Worm (Caenorhabditis elegans) whole organism, L4 larva: Measurements from ENCODE around the gene inx-18.
A peak's percentile ranks its signal among the peaks of the same experiment; 100 is the strongest.

Experiments used
- F37D6.2 ChIP-seq: sonication (generic microtip); optimal IDR thresholded peaks from 2 replicates; lab custom pipeline; 2016; ENCODE audit warnings: mild to moderate bottlenecking, missing genetic modification characterization, missing compliant biosample characterization
- F49E8.2 ChIP-seq: sonication (generic microtip); optimal IDR thresholded peaks from 2 replicates; lab custom pipeline; 2016; ENCODE audit warnings: missing compliant biosample characterization, mild to moderate bottlenecking, missing genetic modification characterization, borderline replicate concordance
- Y105C5A.15 ChIP-seq: fragments of 200-800 bp; sonication (Bioruptor generic); IDR thresholded peaks from 2 replicates; pipeline ENCODE4 v1.3.6; 2022; ENCODE audit warnings: missing genetic modification characterization, missing compliant biosample characterization
- Y48G9A.11 ChIP-seq: fragments of 200-800 bp; sonication (Bioruptor generic); IDR thresholded peaks from 2 replicates; pipeline ENCODE4 v1.3.6; 2022; ENCODE audit warnings: missing genetic modification reagents, missing genetic modification characterization, missing compliant biosample characterization
- ZK546.5 ChIP-seq, 2 experiments: sonication (generic microtip); optimal IDR thresholded peaks; 2 replicates each; lab custom pipeline; 2017; ENCODE audit warnings: missing biosample characterization in 2 of 2, missing genetic modification characterization in 2 of 2
- aha-1 ChIP-seq: fragments of 150-350 bp; peaks from one replicate; lab custom pipeline; 2014; ENCODE audit warnings: missing biosample characterization, missing genetic modification characterization
- ama-1 ChIP-seq: fragments of 150-350 bp; optimal IDR thresholded peaks from 2 replicates; lab custom pipeline; 2014; ENCODE audit warnings: inconsistent platforms, mixed read lengths
- ceh-20 ChIP-seq: fragments of 200-800 bp; sonication (Bioruptor generic); IDR thresholded peaks from 2 replicates; pipeline ENCODE4 v1.3.6; 2022; ENCODE audit warnings: missing genetic modification reagents, missing genetic modification characterization, missing compliant biosample characterization
- ceh-28 ChIP-seq: fragments of 150-350 bp; optimal IDR thresholded peaks from 2 replicates; lab custom pipeline; 2014; ENCODE audit warnings: missing biosample characterization, missing genetic modification reagents, missing genetic modification characterization
- ceh-44 ChIP-seq: fragments of 200-800 bp; sonication (Bioruptor generic); IDR thresholded peaks from 2 replicates; pipeline ENCODE4 v1.3.6; 2022; ENCODE audit warnings: missing genetic modification reagents, missing genetic modification characterization, missing compliant biosample characterization
- ceh-82 ChIP-seq: sonication (generic microtip); optimal IDR thresholded peaks from 2 replicates; lab custom pipeline; 2017; ENCODE audit warnings: missing biosample characterization, missing genetic modification characterization
- cey-2 ChIP-seq: sonication (generic microtip); optimal IDR thresholded peaks from 3 replicates; lab custom pipeline; 2017; ENCODE audit warnings: missing genetic modification characterization, mild to moderate bottlenecking, missing compliant biosample characterization, antibody characterized with exemption, borderline replicate concordance; ENCODE audit not compliant: insufficient read depth
- ctbp-1 ChIP-seq: fragments of 200-800 bp; sonication (Bioruptor generic); IDR thresholded peaks from 2 replicates; pipeline ENCODE4 v1.3.6; 2022; ENCODE audit warnings: missing genetic modification reagents, missing genetic modification characterization, missing compliant biosample characterization
- daf-19 ChIP-seq: fragments of 200-800 bp; sonication (Bioruptor generic); conservative IDR thresholded peaks from 2 replicates; pipeline ENCODE4 v1.3.6; 2022; ENCODE audit warnings: missing genetic modification characterization, missing compliant biosample characterization
- daf-8 ChIP-seq: fragments of 200-800 bp; sonication (Bioruptor generic); IDR thresholded peaks from 2 replicates; pipeline ENCODE4 v1.3.6; 2022; ENCODE audit warnings: missing genetic modification characterization, missing compliant biosample characterization
- dpl-1 ChIP-seq: fragments of 150-350 bp; optimal IDR thresholded peaks from 2 replicates; lab custom pipeline; 2014; ENCODE audit warnings: missing biosample characterization, missing genetic modification reagents, missing genetic modification characterization
- egl-43 ChIP-seq: fragments of 200-800 bp; sonication (Bioruptor generic); IDR thresholded peaks from 2 replicates; pipeline ENCODE4 v1.3.6; 2022; ENCODE audit warnings: missing genetic modification reagents, missing genetic modification characterization, missing compliant biosample characterization
- fos-1 ChIP-seq: fragments of 150-350 bp; optimal IDR thresholded peaks from 2 replicates; lab custom pipeline; 2014; ENCODE audit warnings: missing biosample characterization, missing genetic modification characterization
- gei-8 ChIP-seq: fragments of 200-800 bp; sonication (Bioruptor generic); optimal IDR thresholded peaks from 2 replicates; lab custom pipeline; 2018; ENCODE audit warnings: mild to moderate bottlenecking, missing genetic modification characterization, missing compliant biosample characterization
- hif-1 ChIP-seq, 2 experiments: sonication (generic microtip); optimal IDR thresholded peaks; 2 replicates each; lab custom pipeline; 2016 to 2017; ENCODE audit warnings: missing compliant biosample characterization in 2 of 2, missing genetic modification characterization in 2 of 2, missing genetic modification reagents in 2 of 2, missing genotype in 2 of 2, mild to moderate bottlenecking in 1 of 2
- jun-1 ChIP-seq: fragments of 150-350 bp; optimal IDR thresholded peaks from 2 replicates; lab custom pipeline; 2014; ENCODE audit warnings: missing biosample characterization, missing genetic modification reagents, missing genetic modification characterization
- lin-13 ChIP-seq: fragments of 150-350 bp; optimal IDR thresholded peaks from 2 replicates; lab custom pipeline; 2014; ENCODE audit warnings: missing biosample characterization, missing genetic modification reagents, missing genetic modification characterization
- lsy-2 ChIP-seq, 2 experiments: fragments of 150-350 bp in 1 of 2; sonication (generic microtip) in 1 of 2; optimal IDR thresholded peaks; 2 replicates each; lab custom pipeline; 2014 to 2017; ENCODE audit warnings: missing biosample characterization in 2 of 2, missing genetic modification characterization in 2 of 2
- mdl-1 ChIP-seq, 2 experiments: fragments of 150-350 bp in 1 of 2; sonication (generic microtip) in 1 of 2; optimal IDR thresholded peaks; 2 replicates each; lab custom pipeline; 2014 to 2017; ENCODE audit warnings: missing biosample characterization in 2 of 2, missing genetic modification characterization in 2 of 2
- mdt-29 ChIP-seq: fragments of 200-800 bp; sonication (Bioruptor generic); IDR thresholded peaks from 2 replicates; pipeline ENCODE4 v1.3.6; 2022; ENCODE audit warnings: missing genetic modification reagents, missing genetic modification characterization, missing compliant biosample characterization
- mxl-2 ChIP-seq: fragments of 200-800 bp; sonication (Bioruptor generic); conservative IDR thresholded peaks from 2 replicates; pipeline ENCODE4 v1.3.6; 2022; ENCODE audit warnings: missing genetic modification reagents, missing genetic modification characterization, missing compliant biosample characterization
- mxl-3 ChIP-seq: fragments of 200-800 bp; sonication (Bioruptor generic); optimal IDR thresholded peaks from 2 replicates; lab custom pipeline; 2018; ENCODE audit warnings: mild to moderate bottlenecking, missing genetic modification characterization, missing compliant biosample characterization
- nhr-42 ChIP-seq: fragments of 200-800 bp; sonication (Bioruptor generic); IDR thresholded peaks from 2 replicates; pipeline ENCODE4 v1.3.6; 2022; ENCODE audit warnings: missing genetic modification characterization, missing compliant biosample characterization
- pqm-1 ChIP-seq: sonication (generic microtip); optimal IDR thresholded peaks from 2 replicates; lab custom pipeline; 2017; ENCODE audit warnings: missing biosample characterization, missing genetic modification characterization
- saeg-2 ChIP-seq: fragments of 200-800 bp; sonication (Bioruptor generic); IDR thresholded peaks from 2 replicates; pipeline ENCODE4 v1.3.6; 2022; ENCODE audit warnings: missing genetic modification reagents, missing genetic modification characterization, missing compliant biosample characterization
- set-16 ChIP-seq: fragments of 200-800 bp; sonication (Bioruptor generic); IDR thresholded peaks from 2 replicates; pipeline ENCODE4 v1.3.6; 2022; ENCODE audit warnings: missing genetic modification reagents, missing genetic modification characterization, missing compliant biosample characterization
- skn-1 ChIP-seq: fragments of 150-350 bp; optimal IDR thresholded peaks from 2 replicates; lab custom pipeline; 2014; ENCODE audit warnings: missing biosample characterization, missing genetic modification characterization
- snpc-1.2 ChIP-seq: fragments of 200-800 bp; sonication (Bioruptor generic); IDR thresholded peaks from 2 replicates; pipeline ENCODE4 v1.3.6; 2022; ENCODE audit warnings: missing genetic modification reagents, missing genetic modification characterization, missing compliant biosample characterization
- spr-1 ChIP-seq: sonication (generic microtip); optimal IDR thresholded peaks from 2 replicates; lab custom pipeline; 2016; ENCODE audit warnings: mild to moderate bottlenecking, missing genetic modification characterization, missing compliant biosample characterization
- tag-97 ChIP-seq: fragments of 200-800 bp; sonication (Bioruptor generic); IDR thresholded peaks from 2 replicates; pipeline ENCODE4 v1.3.6; 2022; ENCODE audit warnings: missing genetic modification characterization, missing compliant biosample characterization
- unc-39 ChIP-seq: sonication (generic microtip); optimal IDR thresholded peaks from 2 replicates; lab custom pipeline; 2017; ENCODE audit warnings: missing biosample characterization, missing genetic modification characterization
- unc-62 ChIP-seq, 3 experiments: fragments of 150-350 bp in 1 of 3; sonication (generic microtip); optimal IDR thresholded peaks in 2 of 3; peaks in 1 of 3; 1 replicate in 1 of 3; 2 replicates in 2 of 3; lab custom pipeline; 2014 to 2017; ENCODE audit warnings: missing biosample characterization in 3 of 3, missing genetic modification characterization in 3 of 3, missing genetic modification reagents in 3 of 3, missing genotype in 1 of 3
- zip-11 ChIP-seq: fragments of 200-800 bp; sonication (Bioruptor generic); IDR thresholded peaks from 2 replicates; pipeline ENCODE4 v1.3.6; 2022; ENCODE audit warnings: missing genetic modification characterization, missing compliant biosample characterization
- ztf-11 ChIP-seq: fragments of 150-350 bp; optimal IDR thresholded peaks from 2 replicates; lab custom pipeline; 2014; ENCODE audit warnings: missing biosample characterization, missing genetic modification characterization

inx-18 gene

ce11 chrIV:580512-580911, 25.6 kb upstream of the inx-18 start:
- TF ChIP-seq unc-39 (tag; lab: Kevin White, UChicago) (no peak), set-16 (GFP tag; lab: Robert Waterston, UW) (peak; percentile 71), zip-11 (GFP tag; lab: Robert Waterston, UW) (no peak)

ce11 chrIV:582130-582529, 24.0 kb upstream of the inx-18 start, which contains the start of gene F56A11.6:
F56A11.6 (minus strand) TSS chrIV:582230.
- TF ChIP-seq ceh-28 (tag; lab: Kevin White, UChicago) (peak; percentile 7), spr-1 (no peak), unc-62 (GFP tag; optimal IDR thresholded peaks at IDR 0.05 in 1 of 2; lab: Kevin White, UChicago) (no peak), unc-62 (tag; optimal IDR thresholded peaks at IDR 0.05; lab: Kevin White, UChicago) (no peak), snpc-1.2 (GFP tag; lab: Robert Waterston, UW) (no peak)

DNA sequence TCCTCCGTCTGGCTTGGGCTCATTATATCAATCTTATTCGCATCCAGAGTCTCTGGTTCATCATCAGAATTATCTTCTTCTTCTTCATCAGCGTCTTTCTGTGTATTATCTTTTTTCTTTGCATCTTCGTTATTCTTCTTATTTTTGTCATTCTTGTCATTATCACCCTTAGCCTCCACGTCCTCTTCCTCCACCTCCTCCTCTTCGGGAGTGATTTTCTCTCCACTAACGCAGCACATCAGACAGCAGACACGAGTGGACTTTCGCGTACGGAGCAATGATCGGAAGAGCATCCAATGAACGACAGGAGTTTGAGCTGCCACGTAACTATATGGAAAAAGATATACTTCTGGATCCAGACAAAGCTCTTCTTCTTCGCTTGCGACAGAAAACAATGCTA, 22.1 kb upstream of the inx-18 start:
- TF ChIP-seq mxl-2 (GFP tag; lab: Robert Waterston, UW) (no peak), unc-62 (GFP tag; optimal IDR thresholded peaks at IDR 0.05 in 1 of 2; lab: Kevin White, UChicago) (peak in 1 of 2 experiments; percentile 59), unc-62 (tag; optimal IDR thresholded peaks at IDR 0.05; lab: Kevin White, UChicago) (no peak)

- TF ChIP-seq mdl-1 (tag; optimal IDR thresholded peaks at IDR 0.05; lab: Kevin White, UChicago) (no peak), mdt-29 (GFP tag; lab: Robert Waterston, UW) (no peak), F49E8.2 (tag; lab: Kevin White, UChicago) (no peak), cey-2 (tag; lab: Kevin White, UChicago) (no peak), ama-1 (lab: Kevin White, UChicago) (no peak), Y105C5A.15 (no peak), mxl-3 (no peak), nhr-42 (no peak), lsy-2 (tag; optimal IDR thresholded peaks at IDR 0.05; lab: Kevin White, UChicago) (no peak), tag-97 (GFP tag; lab: Robert Waterston, UW) (no peak), pqm-1 (tag; lab: Kevin White, UChicago) (no peak), daf-19 (GFP tag; lab: Robert Waterston, UW) (no peak)
- TF ChIP-seq, all 104 proteins: peak for 0
Measured at ce11 chrIV:587729-588128, 18.4 kb upstream of the inx-18 start, which contains the start of gene C18H7.12. C18H7.12 (minus strand) TSS chrIV:587829.

- 0 out of 2 replicates have a peak, but pooled peaks have one; percentile 7 for TF ChIP-seq set-16 (GFP tag; lab: Robert Waterston, UW)
- TF ChIP-seq ama-1 (lab: Kevin White, UChicago): no peak
- no peak for TF ChIP-seq saeg-2
Measured at ce11 chrIV:592382-592781, 13.8 kb upstream of the inx-18 start, which contains the start of gene C18H7.6. C18H7.6 (minus strand) TSS chrIV:592485.

ce11 chrIV:593029-593428, 13.1 kb upstream of the inx-18 start, which contains the start of gene C18H7.4:
C18H7.4 (plus strand) TSS chrIV:593329.
- TF ChIP-seq mdl-1 (tag; optimal IDR thresholded peaks at IDR 0.05; lab: Kevin White, UChicago) (no peak), ZK546.5 (tag; optimal IDR thresholded peaks at IDR 0.05; lab: Kevin White, UChicago) (no peak), ceh-44 (GFP tag; lab: Robert Waterston, UW) (no peak), dpl-1 (GFP tag; lab: Kevin White, UChicago) (no peak), ctbp-1 (GFP tag; lab: Robert Waterston, UW) (no peak), fos-1 (tag; lab: Kevin White, UChicago) (no peak), jun-1 (tag; lab: Kevin White, UChicago) (no peak)

DNA sequence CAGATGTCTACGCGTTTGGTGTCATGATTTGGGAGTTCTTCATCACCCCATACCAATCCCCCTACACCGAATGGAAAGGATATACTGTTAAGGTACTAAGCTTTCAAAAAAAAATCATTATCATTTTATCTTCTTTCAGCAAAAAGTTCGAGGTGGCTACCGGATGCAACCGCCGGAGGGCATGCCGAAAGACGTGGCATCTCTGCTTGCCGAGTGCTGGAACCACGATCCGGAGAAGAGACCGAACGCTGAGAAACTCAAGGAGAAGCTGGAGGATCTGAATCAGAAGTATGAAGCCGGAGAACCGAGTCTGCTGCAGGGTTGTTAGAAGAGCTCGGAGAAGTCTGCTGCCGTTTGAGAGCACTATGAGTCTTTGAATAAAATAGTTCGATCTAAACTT, 11.3 kb upstream of the inx-18 start:
- TF ChIP-seq ceh-82 (no peak), F37D6.2 (no peak), dpl-1 (GFP tag; lab: Kevin White, UChicago) (no peak), set-16 (GFP tag; lab: Robert Waterston, UW) (peak; percentile 69), lin-13 (no peak), ceh-20 (GFP tag; lab: Robert Waterston, UW) (no peak), zip-11 (GFP tag; lab: Robert Waterston, UW) (no peak), hif-1 (tag; optimal IDR thresholded peaks at IDR 0.05; lab: Kevin White, UChicago) (no peak), ztf-11 (tag; lab: Kevin White, UChicago) (no peak), egl-43 (no peak), gei-8 (no peak), daf-8 (no peak), skn-1 (tag; lab: Kevin White, UChicago) (no peak), Y48G9A.11 (GFP tag; lab: Robert Waterston, UW) (no peak), aha-1 (tag; lab: Kevin White, UChicago) (peak; percentile 92)
